Fruit fly (Drosophila melanogaster) whole organism, embryonic: ENCODE measurements around the gene SmydA-2.
A peak's percentile ranks its signal among the peaks of the same experiment; 100 is the strongest.

Experiments
- ATbp ChIP-seq: fragments of 200-800 bp; sonication (Bioruptor generic); optimal IDR thresholded peaks from 2 replicates; lab custom pipeline; 2017; ENCODE audit warnings: missing biosample characterization, mild to moderate bottlenecking, missing genetic modification characterization, missing genetic modification reagents
- Bteb2 ChIP-seq: fragments of 200-800 bp; sonication (Bioruptor generic); optimal IDR thresholded peaks from 2 replicates; lab custom pipeline; 2016; ENCODE audit warnings: missing biosample characterization, missing genetic modification characterization
- CG10209 ChIP-seq: fragments of 200-800 bp; sonication (Bioruptor generic); optimal IDR thresholded peaks from 3 replicates; lab custom pipeline; 2017; ENCODE audit warnings: missing biosample characterization, mild to moderate bottlenecking, missing genetic modification characterization, missing genetic modification reagents
- CG10431 ChIP-seq: fragments of 200-800 bp; sonication (Bioruptor generic); optimal IDR thresholded peaks from 3 replicates; lab custom pipeline; 2018; ENCODE audit warnings: missing biosample characterization, mild to moderate bottlenecking, missing genetic modification characterization
- CG10462 ChIP-seq: fragments of 200-800 bp; sonication (Bioruptor generic); optimal IDR thresholded peaks from 2 replicates; lab custom pipeline; 2016; ENCODE audit warnings: missing biosample characterization, missing genetic modification characterization
- CG11456 ChIP-seq: fragments of 200-800 bp; sonication (Bioruptor generic); IDR thresholded peaks from 3 replicates; pipeline ENCODE4 v1.3.6; 2022; ENCODE audit warnings: missing biosample characterization, missing genetic modification characterization
- CG12769 ChIP-seq: fragments of 200-800 bp; sonication (Bioruptor generic); optimal IDR thresholded peaks from 2 replicates; lab custom pipeline; 2019; ENCODE audit warnings: missing biosample characterization, mild to moderate bottlenecking, missing genetic modification characterization, moderate library complexity
- CG13624 ChIP-seq: fragments of 200-800 bp; sonication (Bioruptor generic); optimal IDR thresholded peaks from 2 replicates; lab custom pipeline; 2016; ENCODE audit warnings: missing biosample characterization, missing genetic modification characterization
- CG18599 ChIP-seq: fragments of 200-800 bp; sonication (Bioruptor generic); optimal IDR thresholded peaks from 3 replicates; lab custom pipeline; 2017; ENCODE audit warnings: missing biosample characterization, missing genetic modification characterization, mild to moderate bottlenecking, moderate library complexity, missing genetic modification reagents
- CG3065 ChIP-seq: fragments of 200-800 bp; sonication (Bioruptor generic); optimal IDR thresholded peaks from 2 replicates; lab custom pipeline; 2016; ENCODE audit warnings: missing biosample characterization, missing genetic modification characterization
- CG3163 ChIP-seq: fragments of 200-800 bp; sonication (Bioruptor generic); optimal IDR thresholded peaks from 3 replicates; lab custom pipeline; 2016; ENCODE audit warnings: missing biosample characterization, missing genetic modification characterization
- CG34376 ChIP-seq: fragments of 200-800 bp; sonication (Bioruptor generic); optimal IDR thresholded peaks from 2 replicates; lab custom pipeline; 2018; ENCODE audit warnings: missing biosample characterization, mild to moderate bottlenecking, missing genetic modification characterization
- CG4424 ChIP-seq: fragments of 200-800 bp; sonication (Bioruptor generic); optimal IDR thresholded peaks from 3 replicates; lab custom pipeline; 2016; ENCODE audit warnings: missing biosample characterization, missing genetic modification characterization
- CG5953 ChIP-seq: fragments of 200-800 bp; sonication (Bioruptor generic); IDR thresholded peaks from 2 replicates; pipeline ENCODE4 v1.3.6; 2022; ENCODE audit warnings: missing biosample characterization, missing genetic modification characterization
- CG9817 ChIP-seq: fragments of 200-800 bp; sonication (Bioruptor generic); optimal IDR thresholded peaks from 2 replicates; lab custom pipeline; 2018; ENCODE audit warnings: missing biosample characterization, mild to moderate bottlenecking, missing genetic modification characterization, moderate library complexity
- CG9876 ChIP-seq: fragments of 200-800 bp; sonication (Bioruptor generic); optimal IDR thresholded peaks from 2 replicates; lab custom pipeline; 2016; ENCODE audit warnings: missing biosample characterization, missing genetic modification characterization
- CG9932 ChIP-seq: fragments of 200-800 bp; sonication (Bioruptor generic); IDR thresholded peaks from 2 replicates; pipeline ENCODE4 v1.3.6; 2022; ENCODE audit warnings: missing biosample characterization, missing genetic modification characterization
- CTCF ChIP-seq: fragments of 200-800 bp; sonication (Bioruptor generic); optimal IDR thresholded peaks from 2 replicates; lab custom pipeline; 2017; ENCODE audit warnings: missing biosample characterization, mild to moderate bottlenecking, missing genetic modification characterization, moderate library complexity
- Dref ChIP-seq: fragments of 200-800 bp; sonication (Bioruptor generic); IDR thresholded peaks from 2 replicates; pipeline ENCODE4 v1.3.6; 2022; ENCODE audit warnings: missing biosample characterization, missing genetic modification characterization
- Drgx ChIP-seq: fragments of 200-800 bp; sonication (Bioruptor generic); IDR thresholded peaks from 2 replicates; pipeline ENCODE4 v1.3.6; 2022; ENCODE audit warnings: missing biosample characterization, missing genetic modification characterization
- Eip74EF ChIP-seq, 2 experiments: fragments of 200-800 bp in 1 of 2; fragments of >200 bp in 1 of 2; sonication (Bioruptor generic) in 1 of 2; optimal IDR thresholded peaks; 2 replicates each; lab custom pipeline; 2017 to 2019; ENCODE audit warnings: missing biosample characterization in 2 of 2, missing genetic modification characterization in 2 of 2, mild to moderate bottlenecking in 1 of 2, moderate library complexity in 1 of 2
- Elba2 ChIP-seq: fragments of 200-800 bp; sonication (Bioruptor generic); optimal IDR thresholded peaks from 3 replicates; lab custom pipeline; 2016; ENCODE audit warnings: missing biosample characterization, missing genetic modification characterization
- Fer3 ChIP-seq: fragments of 200-800 bp; sonication (Bioruptor generic); optimal IDR thresholded peaks from 2 replicates; lab custom pipeline; 2018; ENCODE audit warnings: missing biosample characterization, mild to moderate bottlenecking, missing genetic modification characterization, moderate library complexity
- HLH3B ChIP-seq: fragments of 200-800 bp; sonication (Bioruptor generic); IDR thresholded peaks from 2 replicates; pipeline ENCODE4 v1.3.6; 2022; ENCODE audit warnings: missing biosample characterization, missing genetic modification characterization
- Max ChIP-seq: fragments of 200-800 bp; sonication (Bioruptor generic); optimal IDR thresholded peaks from 2 replicates; lab custom pipeline; 2016; ENCODE audit warnings: missing biosample characterization, mild to moderate bottlenecking, missing genetic modification characterization
- Med ChIP-seq: fragments of 200-800 bp; sonication (Bioruptor generic); peaks from one replicate; lab custom pipeline; 2016; ENCODE audit warnings: missing biosample characterization, missing genetic modification characterization, mild to moderate bottlenecking, inconsistent platforms, moderate library complexity
- Sox100B ChIP-seq: fragments of 200-800 bp; sonication (Bioruptor generic); optimal IDR thresholded peaks from 3 replicates; lab custom pipeline; 2018; ENCODE audit warnings: missing biosample characterization, mild to moderate bottlenecking, missing genetic modification characterization
- Xbp1 ChIP-seq: fragments of 200-800 bp; sonication (Bioruptor generic); optimal IDR thresholded peaks from 3 replicates; lab custom pipeline; 2016; ENCODE audit warnings: missing biosample characterization, mild to moderate bottlenecking, missing genetic modification characterization
- YL-1 ChIP-seq: fragments of 200-800 bp; sonication (Bioruptor generic); optimal IDR thresholded peaks from 3 replicates; lab custom pipeline; 2017; ENCODE audit warnings: missing biosample characterization, mild to moderate bottlenecking, missing genetic modification characterization
- ato ChIP-seq: fragments of 200-800 bp; sonication (Bioruptor generic); IDR thresholded peaks from 2 replicates; pipeline ENCODE4 v1.3.6; 2022; ENCODE audit warnings: missing biosample characterization, missing genetic modification characterization; ENCODE audit not compliant: partially characterized antibody
- cas ChIP-seq: fragments of 200-800 bp; sonication (Bioruptor generic); IDR thresholded peaks from 2 replicates; pipeline ENCODE4 v1.3.6; 2022; ENCODE audit warnings: missing biosample characterization, missing genetic modification characterization
- chinmo ChIP-seq: fragments of 200-800 bp; sonication (Bioruptor generic); IDR thresholded peaks from 4 replicates; pipeline ENCODE4 v1.3.6; 2022; ENCODE audit warnings: missing biosample characterization, missing genetic modification characterization; ENCODE audit not compliant: partially characterized antibody
- cwo ChIP-seq: fragments of 200-800 bp; sonication (Bioruptor generic); optimal IDR thresholded peaks from 3 replicates; lab custom pipeline; 2017; ENCODE audit warnings: missing biosample characterization, missing genetic modification characterization, mild to moderate bottlenecking, moderate library complexity, missing genetic modification reagents
- dmrt99B ChIP-seq: fragments of 200-800 bp; sonication (Bioruptor generic); optimal IDR thresholded peaks from 2 replicates; lab custom pipeline; 2018; ENCODE audit warnings: missing biosample characterization, mild to moderate bottlenecking, missing genetic modification characterization, moderate library complexity
- ftz-f1 ChIP-seq: fragments of 200-800 bp; sonication (Bioruptor generic); optimal IDR thresholded peaks from 2 replicates; lab custom pipeline; 2016; ENCODE audit warnings: missing biosample characterization, missing genetic modification characterization
- grn ChIP-seq: fragments of 200-800 bp; sonication (Bioruptor generic); optimal IDR thresholded peaks from 3 replicates; lab custom pipeline; 2017; ENCODE audit warnings: missing biosample characterization, missing genetic modification characterization
- lmd ChIP-seq: fragments of 200-800 bp; sonication (Bioruptor generic); IDR thresholded peaks from 2 replicates; pipeline ENCODE4 v1.3.6; 2022; ENCODE audit warnings: missing biosample characterization, missing genetic modification characterization
- nau ChIP-seq: fragments of 200-800 bp; sonication (Bioruptor generic); optimal IDR thresholded peaks from 3 replicates; lab custom pipeline; 2017; ENCODE audit warnings: missing biosample characterization, mild to moderate bottlenecking, missing genetic modification characterization, missing genetic modification reagents
- nom ChIP-seq: fragments of 200-800 bp; sonication (Bioruptor generic); optimal IDR thresholded peaks from 2 replicates; lab custom pipeline; 2017; ENCODE audit warnings: missing biosample characterization, missing genetic modification characterization, mild to moderate bottlenecking, moderate library complexity, missing genetic modification reagents
- org-1 ChIP-seq: fragments of 200-800 bp; sonication (Bioruptor generic); optimal IDR thresholded peaks from 2 replicates; lab custom pipeline; 2017; ENCODE audit warnings: missing biosample characterization, missing genetic modification characterization
- pita ChIP-seq: fragments of 200-800 bp; sonication (Bioruptor generic); optimal IDR thresholded peaks from 2 replicates; lab custom pipeline; 2017; ENCODE audit warnings: missing biosample characterization, mild to moderate bottlenecking, missing genetic modification characterization
- ro ChIP-seq: fragments of 200-800 bp; sonication (Bioruptor generic); IDR thresholded peaks from 2 replicates; pipeline ENCODE4 v1.3.6; 2022; ENCODE audit warnings: missing biosample characterization, missing genetic modification characterization
- row ChIP-seq: fragments of 200-800 bp; sonication (Bioruptor generic); IDR thresholded peaks from 3 replicates; pipeline ENCODE4 v1.3.6; 2022; ENCODE audit warnings: missing biosample characterization, missing genetic modification characterization
- sens ChIP-seq: fragments of 200-800 bp; sonication (Bioruptor generic); peaks from one replicate; lab custom pipeline; 2016; ENCODE audit warnings: missing biosample characterization, missing genetic modification characterization
- sug ChIP-seq: fragments of 200-800 bp; optimal IDR thresholded peaks from 2 replicates; lab custom pipeline; 2019; ENCODE audit warnings: missing biosample characterization, mild to moderate bottlenecking, missing genetic modification characterization, moderate library complexity
- zf30C ChIP-seq: fragments of 200-800 bp; sonication (Bioruptor generic); optimal IDR thresholded peaks from 3 replicates; lab custom pipeline; 2018; ENCODE audit warnings: missing biosample characterization, mild to moderate bottlenecking, missing genetic modification characterization

The SmydA-2 gene

dm6 chr3L:19000413-19000812, 2.6 kb downstream of the SmydA-2 start, which contains the start of gene CG3808 (continued):
- peak; percentile 52 for TF ChIP-seq YL-1 (GFP tag; lab: Kevin White, UChicago)
- TF ChIP-seq, all 482 proteins: peak for 138

- peak; percentile 19 for TF ChIP-seq nom (GFP tag; lab: Kevin White, UChicago)
- peak; percentile 9 for TF ChIP-seq CG18599 (GFP tag; lab: Kevin White, UChicago)
- peak; percentile 24 for TF ChIP-seq ATbp (GFP tag; lab: Kevin White, UChicago)
- no peak for TF ChIP-seq Fer3 (tag; lab: Kevin White, UChicago)
- 0 out of 2 replicates have a peak, but pooled peaks have one; percentile 6 for TF ChIP-seq Drgx (GFP tag; lab: Robert Waterston, UW)
- TF ChIP-seq Eip74EF (GFP tag; optimal IDR thresholded peaks at IDR 0.05; lab: Kevin White, UChicago), result peak in 1 of 2 experiments; percentile 89
- TF ChIP-seq sug (tag; lab: Kevin White, UChicago), result peak; percentile 7
- 0 out of 4 replicates have a peak, but pooled peaks have one; percentile 45 for TF ChIP-seq chinmo
- TF ChIP-seq Dref (GFP tag; lab: Robert Waterston, UW), result no peak
- 0 out of 2 replicates have a peak, but pooled peaks have one; percentile 11 for TF ChIP-seq CG9932 (GFP tag; lab: Robert Waterston, UW)
- TF ChIP-seq Bteb2 (GFP tag; lab: Kevin White, UChicago), result no peak
- peak; percentile 25 for TF ChIP-seq cwo (GFP tag; lab: Kevin White, UChicago)
- TF ChIP-seq CG9817 (tag; lab: Kevin White, UChicago), result no peak
- TF ChIP-seq CG13624 (GFP tag; lab: Kevin White, UChicago), result no peak
- TF ChIP-seq row (GFP tag; lab: Robert Waterston, UW), result no peak
- TF ChIP-seq, all 482 proteins: peak for 9
Measured at dm6 chr3L:18998284-18998830, 4.7 kb downstream of the SmydA-2 start.

- no peak for TF ChIP-seq CG3163 (GFP tag; lab: Kevin White, UChicago)
- TF ChIP-seq cas (GFP tag; lab: Robert Waterston, UW), result no peak
- 0 out of 4 replicates have a peak, but pooled peaks have one; percentile 61 for TF ChIP-seq chinmo
- no peak for TF ChIP-seq CG10431 (GFP tag; lab: Kevin White, UChicago)
- TF ChIP-seq CG11456, result no peak
- no peak for TF ChIP-seq CG3065 (GFP tag; lab: Kevin White, UChicago)
- TF ChIP-seq Med (GFP tag; lab: Kevin White, UChicago), result no peak
- peak; percentile 50 for TF ChIP-seq sens
- peak; percentile 9 for TF ChIP-seq grn (GFP tag; lab: Kevin White, UChicago)
- TF ChIP-seq Elba2 (GFP tag; lab: Kevin White, UChicago), result no peak
- TF ChIP-seq ftz-f1 (GFP tag; lab: Kevin White, UChicago), result peak; percentile 76
- TF ChIP-seq CTCF (GFP tag; lab: Kevin White, UChicago), result no peak
- no peak for TF ChIP-seq Sox100B
- TF ChIP-seq CG9876, result no peak
- TF ChIP-seq HLH3B, result no peak
- TF ChIP-seq nau, result no peak
- no peak for TF ChIP-seq CG34376 (GFP tag; lab: Kevin White, UChicago)
- TF ChIP-seq CG4424, result no peak
- no peak for TF ChIP-seq ro (GFP tag; lab: Robert Waterston, UW)
- no peak for TF ChIP-seq pita
- no peak for TF ChIP-seq Max (GFP tag; lab: Kevin White, UChicago)
- no peak for TF ChIP-seq CG10462 (GFP tag; lab: Kevin White, UChicago)
- no peak for TF ChIP-seq dmrt99B (tag; lab: Kevin White, UChicago)
- peak; percentile 11 for TF ChIP-seq CG12769 (tag; lab: Kevin White, UChicago)
- TF ChIP-seq Xbp1, result no peak
- TF ChIP-seq lmd, result no peak
- TF ChIP-seq CG10209, result no peak
- no peak for TF ChIP-seq org-1
- no peak for TF ChIP-seq CG5953 (GFP tag; lab: Robert Waterston, UW)
- no peak for TF ChIP-seq ato (GFP tag; lab: Robert Waterston, UW)
- no peak for TF ChIP-seq zf30C (GFP tag; lab: Kevin White, UChicago)
Measured at dm6 chr3L:18997590-18998283, 5.3 kb downstream of the SmydA-2 start, which contains the start of gene CG18135. CG18135 (minus strand) TSS chr3L:18998283.
